Worm (Caenorhabditis elegans): Measurements from ENCODE around the gene srxa-15.

ce11 chrV:20638344-20638743 is 3.7 kb upstream of the srxa-15 start, which contains the start of gene Y44A6B.3:
- TF ChIP-seq snpc-4 (GFP tag; optimal IDR thresholded peaks at IDR 0.05) (no peak), snpc-4 (tag; optimal IDR thresholded peaks at IDR 0.05) (no peak), F39B2.1 (GFP tag; IDR thresholded peaks at IDR 0.05) (no peak), ama-1 (optimal IDR thresholded peaks at IDR 0.05) (no peak), ama-1 (GFP tag; optimal IDR thresholded peaks at IDR 0.05) (no peak), F22D6.2 (tag; optimal IDR thresholded peaks at IDR 0.05) (no peak)

Measured in whole organism, young adult.